Fruit fly (Drosophila melanogaster) whole organism: ENCODE measurements around the gene CG4770.

Experiments
- CG8478 ChIP-seq: fragments of >200 bp; optimal IDR thresholded peaks from 2 replicates; lab custom pipeline; 2018; ENCODE audit warnings: inconsistent platforms
- Dll ChIP-seq: fragments of >200 bp; optimal IDR thresholded peaks from 2 replicates; lab custom pipeline; 2017
- EcR ChIP-seq, 2 experiments: fragments of >200 bp; optimal IDR thresholded peaks; 2 replicates each; lab custom pipeline; 2017; ENCODE audit warnings: missing biosample characterization in 2 of 2, missing genetic modification characterization in 2 of 2, missing genetic modification reagents in 2 of 2
- pan ChIP-seq: fragments of >200 bp; optimal IDR thresholded peaks from 2 replicates; lab custom pipeline; 2017
- psq ChIP-seq: fragments of >200 bp; optimal IDR thresholded peaks from 2 replicates; lab custom pipeline; 2017
- usp ChIP-seq: fragments of >200 bp; optimal IDR thresholded peaks from 2 replicates; lab custom pipeline; 2017; ENCODE audit warnings: missing biosample characterization, missing genetic modification characterization, mixed read lengths

CG4770 gene

dm6 chr3R:19917739-19918138 is 568 bp upstream of the CG4770 start, which contains the start of gene CG4465:
Gene CG4465 (minus strand): TSS chr3R:19917839.
- TF ChIP-seq psq (no peak), CG8478 (lab: Kevin White, UChicago) (no peak), pan (lab: Kevin White, UChicago) (no peak), EcR (GFP tag; optimal IDR thresholded peaks at IDR 0.05; lab: Kevin White, UChicago) (no peak), Dll (lab: Kevin White, UChicago) (no peak), usp (no peak)

- no peak for TF ChIP-seq usp
- TF ChIP-seq psq, result no peak
- no peak for TF ChIP-seq Dll (lab: Kevin White, UChicago)
- TF ChIP-seq pan (lab: Kevin White, UChicago), result no peak
- no peak for TF ChIP-seq CG8478 (lab: Kevin White, UChicago)
These were observed 6.0 kb downstream of the CG4770 start for dm6 chr3R:19924331-19924730.

DNA sequence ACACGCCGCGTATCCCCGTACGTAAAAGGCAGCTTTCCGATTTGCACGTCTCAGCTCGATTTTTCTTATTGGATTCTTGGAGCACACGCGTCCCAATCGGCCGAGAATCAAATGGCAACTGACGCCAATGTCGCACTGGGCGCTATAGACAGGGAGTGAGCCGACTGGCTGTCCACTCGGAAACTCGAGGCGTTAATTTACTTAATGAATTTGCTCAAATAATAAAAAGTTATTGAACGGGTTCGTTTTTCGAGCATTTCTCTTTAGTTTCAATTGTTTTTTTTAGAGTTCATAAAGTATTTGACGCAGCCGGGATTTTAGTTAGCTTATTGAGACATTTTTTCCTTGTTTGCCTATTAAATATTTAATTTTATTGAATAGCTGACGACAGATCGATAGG is 7.0 kb downstream of the CG4770 start, which contains the start of gene CG4462:
CG4462 (minus strand) TSS at position 101 of the 400 bp plus-strand sequence.
- TF ChIP-seq psq, result no peak
- no peak for TF ChIP-seq pan (lab: Kevin White, UChicago)
- TF ChIP-seq EcR (GFP tag; optimal IDR thresholded peaks at IDR 0.05; lab: Kevin White, UChicago), result no peak
- no peak for TF ChIP-seq usp
- no peak for TF ChIP-seq Dll (lab: Kevin White, UChicago)
- no peak for TF ChIP-seq CG8478 (lab: Kevin White, UChicago)

- no peak for TF ChIP-seq EcR (GFP tag; optimal IDR thresholded peaks at IDR 0.05; lab: Kevin White, UChicago)
- no peak for TF ChIP-seq Dll (lab: Kevin White, UChicago)
- no peak for TF ChIP-seq psq
- TF ChIP-seq usp, result no peak
- no peak for TF ChIP-seq CG8478 (lab: Kevin White, UChicago)
- no peak for TF ChIP-seq pan (lab: Kevin White, UChicago)
These were observed 10.2 kb downstream of the CG4770 start, which contains the start of gene CG4459 for dm6 chr3R:19928544-19928943. Gene CG4459 (minus strand): TSS chr3R:19928644.

DNA sequence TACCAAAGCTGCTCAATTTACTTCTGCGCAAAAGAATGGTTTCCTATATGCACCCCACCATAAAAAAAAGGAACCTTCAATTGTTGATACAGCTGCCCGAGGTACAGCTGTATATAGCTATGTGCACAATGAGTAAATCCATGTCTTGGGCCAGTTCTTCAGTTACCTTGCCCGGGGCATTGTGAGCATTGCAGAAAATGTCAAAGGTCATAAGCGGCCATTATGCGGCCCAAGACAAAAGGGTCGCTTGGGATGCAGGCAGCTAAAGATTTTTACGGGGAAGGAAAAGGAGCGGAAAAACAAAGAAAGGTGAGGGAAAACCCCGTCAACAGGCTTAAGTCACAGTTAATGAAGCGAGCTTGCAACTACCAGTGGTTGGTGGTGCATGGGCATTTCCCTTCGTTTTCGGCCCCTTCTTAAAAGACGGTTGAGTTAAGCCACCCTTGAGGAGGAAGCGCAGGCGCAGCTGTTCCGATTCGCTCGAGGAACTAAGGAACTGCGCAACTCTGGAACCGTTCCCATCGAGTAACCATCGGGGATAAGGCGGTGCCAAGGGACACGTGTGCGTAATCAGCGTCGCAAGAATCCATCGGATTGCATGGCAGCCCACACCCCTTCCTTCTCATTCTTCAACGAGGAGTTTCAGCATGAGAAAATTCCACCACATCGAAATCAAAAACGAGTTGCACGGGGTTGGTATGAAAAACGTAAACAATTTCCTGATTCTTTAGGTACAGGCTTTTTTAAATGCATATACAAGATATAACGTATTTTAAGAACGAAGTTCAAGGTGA is 12.8 kb downstream of the CG4770 start:
- no peak for TF ChIP-seq psq
- TF ChIP-seq EcR (GFP tag; optimal IDR thresholded peaks at IDR 0.05; lab: Kevin White, UChicago), result no peak

dm6 chr3R:19932169-19932568 is 13.9 kb downstream of the CG4770 start:
- no peak for TF ChIP-seq CG8478 (lab: Kevin White, UChicago)
- no peak for TF ChIP-seq pan (lab: Kevin White, UChicago)
- no peak for TF ChIP-seq psq
- no peak for TF ChIP-seq EcR (GFP tag; optimal IDR thresholded peaks at IDR 0.05; lab: Kevin White, UChicago)
- no peak for TF ChIP-seq Dll (lab: Kevin White, UChicago)
- no peak for TF ChIP-seq usp

- TF ChIP-seq CG8478 (lab: Kevin White, UChicago) (no peak), Dll (lab: Kevin White, UChicago) (no peak), usp (no peak), psq (no peak), EcR (GFP tag; optimal IDR thresholded peaks at IDR 0.05; lab: Kevin White, UChicago) (no peak), pan (lab: Kevin White, UChicago) (no peak)
These were observed 16.8 kb downstream of the CG4770 start, which contains the start of gene mira for dm6 chr3R:19934840-19935776. Gene mira (minus strand): TSS chr3R:19935120.

dm6 chr3R:19935777-19936125 is 17.4 kb downstream of the CG4770 start:
- no peak for TF ChIP-seq EcR (GFP tag; optimal IDR thresholded peaks at IDR 0.05; lab: Kevin White, UChicago)
- no peak for TF ChIP-seq pan (lab: Kevin White, UChicago)
- TF ChIP-seq CG8478 (lab: Kevin White, UChicago), result no peak
- no peak for TF ChIP-seq psq
- no peak for TF ChIP-seq usp
- no peak for TF ChIP-seq Dll (lab: Kevin White, UChicago)

dm6 chr3R:19938941-19939587 is 20.8 kb downstream of the CG4770 start:
- no peak for TF ChIP-seq CG8478 (lab: Kevin White, UChicago)
- no peak for TF ChIP-seq EcR (GFP tag; optimal IDR thresholded peaks at IDR 0.05; lab: Kevin White, UChicago)
- TF ChIP-seq psq, result no peak
- TF ChIP-seq pan (lab: Kevin White, UChicago), result no peak
- no peak for TF ChIP-seq usp
- TF ChIP-seq Dll (lab: Kevin White, UChicago), result no peak

DNA sequence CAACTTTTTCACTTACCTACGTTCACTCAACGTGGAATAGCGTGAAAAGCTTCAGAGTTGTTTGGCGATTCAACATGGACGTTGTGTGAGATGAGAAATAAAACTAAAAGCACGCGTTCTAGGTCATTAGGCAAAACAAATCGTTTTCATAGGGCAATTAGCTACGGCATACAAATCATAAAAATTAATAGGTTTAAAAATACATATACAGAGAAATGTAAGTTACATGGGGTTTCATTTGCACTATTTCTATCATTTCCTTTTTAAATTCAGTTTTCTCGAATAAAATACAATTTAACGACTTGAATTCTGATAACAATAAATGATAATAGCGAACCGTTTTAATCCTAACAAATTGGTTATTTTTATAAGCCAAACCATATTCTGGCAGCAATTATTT is 24.0 kb downstream of the CG4770 start, which contains the start of gene CG46042:
CG46042 (minus strand) TSS at position 101 of the 400 bp plus-strand sequence.
- no peak for TF ChIP-seq CG8478 (lab: Kevin White, UChicago)
- TF ChIP-seq EcR (GFP tag; optimal IDR thresholded peaks at IDR 0.05; lab: Kevin White, UChicago), result no peak
- no peak for TF ChIP-seq pan (lab: Kevin White, UChicago)
- no peak for TF ChIP-seq usp
- no peak for TF ChIP-seq Dll (lab: Kevin White, UChicago)
- TF ChIP-seq psq, result no peak

DNA sequence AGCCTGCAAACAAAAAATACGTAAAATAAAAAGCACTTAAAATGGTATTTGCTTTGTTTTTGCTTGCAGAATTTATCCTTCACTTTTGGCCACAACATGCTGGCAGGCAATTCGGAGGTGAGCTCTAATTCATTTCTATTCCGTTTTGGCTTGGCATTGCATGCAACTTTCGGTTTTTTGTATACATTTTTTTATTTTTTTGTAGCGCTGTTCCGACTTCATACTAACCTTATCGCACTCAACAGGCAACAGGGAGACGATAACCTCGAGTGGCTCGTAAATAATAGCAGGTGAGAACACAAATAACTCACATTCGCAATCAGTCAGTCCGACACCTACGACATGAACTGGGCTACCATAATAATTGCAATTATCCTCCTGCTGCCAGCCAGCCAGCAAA is 29.8 kb downstream of the CG4770 start, which contains the start of gene CG4783:
CG4783 (plus strand) TSS at position 301 of the 400 bp plus-strand sequence.
- TF ChIP-seq pan (lab: Kevin White, UChicago) (no peak), CG8478 (lab: Kevin White, UChicago) (no peak), Dll (lab: Kevin White, UChicago) (no peak), usp (no peak), psq (no peak), EcR (GFP tag; optimal IDR thresholded peaks at IDR 0.05; lab: Kevin White, UChicago) (no peak)
